Fruit fly (Drosophila melanogaster) whole organism, embryonic: ENCODE data around the gene CG33124.
A peak's percentile ranks its signal among the peaks of the same experiment; 100 is the strongest.

Experiments
- Abd-B ChIP-seq: fragments of 200-800 bp; sonication (Bioruptor generic); optimal IDR thresholded peaks from 2 replicates; lab custom pipeline; 2018; ENCODE audit warnings: missing biosample characterization, mild to moderate bottlenecking, missing genetic modification characterization, moderate library complexity
- Atf-2 ChIP-seq: fragments of 200-800 bp; sonication (Bioruptor generic); optimal IDR thresholded peaks from 2 replicates; lab custom pipeline; 2016; ENCODE audit warnings: missing biosample characterization, missing genetic modification characterization
- BtbVII ChIP-seq: fragments of 200-800 bp; sonication (Bioruptor generic); optimal IDR thresholded peaks from 3 replicates; lab custom pipeline; 2017; ENCODE audit warnings: missing biosample characterization, mild to moderate bottlenecking, missing genetic modification characterization
- CG10321 ChIP-seq: fragments of 200-800 bp; sonication (Bioruptor generic); IDR thresholded peaks from 2 replicates; pipeline ENCODE4 v1.3.6; 2022; ENCODE audit warnings: missing biosample characterization, missing genetic modification characterization
- CG10462 ChIP-seq: fragments of 200-800 bp; sonication (Bioruptor generic); optimal IDR thresholded peaks from 2 replicates; lab custom pipeline; 2016; ENCODE audit warnings: missing biosample characterization, missing genetic modification characterization
- CG10565 ChIP-seq: fragments of 200-800 bp; sonication (Bioruptor generic); optimal IDR thresholded peaks from 3 replicates; lab custom pipeline; 2016; ENCODE audit warnings: missing biosample characterization, mild to moderate bottlenecking, missing genetic modification characterization
- CG11560 ChIP-seq: fragments of 200-800 bp; sonication (Bioruptor generic); IDR thresholded peaks from 3 replicates; pipeline ENCODE4 v1.3.6; 2022; ENCODE audit warnings: missing biosample characterization, missing genetic modification characterization
- CG12391 ChIP-seq: fragments of 200-800 bp; sonication (Bioruptor generic); optimal IDR thresholded peaks from 3 replicates; lab custom pipeline; 2018; ENCODE audit warnings: missing biosample characterization, mild to moderate bottlenecking, missing genetic modification characterization, moderate library complexity
- CG13296 ChIP-seq: fragments of 200-800 bp; sonication (Bioruptor generic); optimal IDR thresholded peaks from 3 replicates; lab custom pipeline; 2018; ENCODE audit warnings: missing biosample characterization, mild to moderate bottlenecking, missing genetic modification characterization
- CG13424 ChIP-seq: fragments of 200-800 bp; sonication (Bioruptor generic); optimal IDR thresholded peaks from 2 replicates; lab custom pipeline; 2019; ENCODE audit warnings: missing biosample characterization, mild to moderate bottlenecking, missing genetic modification characterization, moderate library complexity
- CG13894 ChIP-seq: fragments of 200-800 bp; sonication (Bioruptor generic); optimal IDR thresholded peaks from 3 replicates; lab custom pipeline; 2018; ENCODE audit warnings: missing biosample characterization, mild to moderate bottlenecking, missing genetic modification characterization, moderate library complexity
- CG14860 ChIP-seq: fragments of 200-800 bp; sonication (Bioruptor generic); IDR thresholded peaks from 3 replicates; pipeline ENCODE4 v1.3.6; 2022; ENCODE audit warnings: missing biosample characterization, missing genetic modification characterization; ENCODE audit not compliant: partially characterized antibody
- CG15479 ChIP-seq: fragments of 200-800 bp; sonication (Bioruptor generic); optimal IDR thresholded peaks from 3 replicates; lab custom pipeline; 2019; ENCODE audit warnings: missing biosample characterization, mild to moderate bottlenecking, missing genetic modification characterization, moderate library complexity
- CG15696 ChIP-seq: fragments of 200-800 bp; sonication (Bioruptor generic); optimal IDR thresholded peaks from 2 replicates; lab custom pipeline; 2019; ENCODE audit warnings: missing biosample characterization, mild to moderate bottlenecking, missing genetic modification characterization, moderate library complexity
- CG17829 ChIP-seq: fragments of 200-800 bp; optimal IDR thresholded peaks from 2 replicates; lab custom pipeline; 2019; ENCODE audit warnings: missing biosample characterization, mild to moderate bottlenecking, missing genetic modification characterization, moderate library complexity
- CG17912 ChIP-seq: fragments of 200-800 bp; sonication (Bioruptor generic); optimal IDR thresholded peaks from 2 replicates; lab custom pipeline; 2018; ENCODE audit warnings: missing biosample characterization, mild to moderate bottlenecking, missing genetic modification characterization
- CG18619 ChIP-seq: fragments of 200-800 bp; sonication (Bioruptor generic); optimal IDR thresholded peaks from 3 replicates; lab custom pipeline; 2017; ENCODE audit warnings: missing biosample characterization, mild to moderate bottlenecking, missing genetic modification characterization
- CG31224 ChIP-seq: fragments of 200-800 bp; sonication (Bioruptor generic); IDR thresholded peaks from 2 replicates; pipeline ENCODE4 v1.3.6; 2022; ENCODE audit warnings: missing biosample characterization, missing genetic modification characterization
- CG31388 ChIP-seq: fragments of 200-800 bp; sonication (Bioruptor generic); optimal IDR thresholded peaks from 2 replicates; lab custom pipeline; 2016; ENCODE audit warnings: missing biosample characterization, missing genetic modification characterization
- CG31441 ChIP-seq: fragments of 200-800 bp; sonication (Bioruptor generic); IDR thresholded peaks from 2 replicates; pipeline ENCODE4 v1.3.6; 2022; ENCODE audit warnings: missing biosample characterization, missing genetic modification characterization
- CG32532 ChIP-seq: fragments of 200-800 bp; sonication (Bioruptor generic); IDR thresholded peaks from 2 replicates; pipeline ENCODE4 v1.3.6; 2022; ENCODE audit warnings: missing biosample characterization, missing genetic modification characterization
- CG33557 ChIP-seq: fragments of 200-800 bp; sonication (Bioruptor generic); optimal IDR thresholded peaks from 2 replicates; lab custom pipeline; 2019; ENCODE audit warnings: missing biosample characterization, mild to moderate bottlenecking, missing genetic modification characterization, moderate library complexity
- CG34376 ChIP-seq: fragments of 200-800 bp; sonication (Bioruptor generic); optimal IDR thresholded peaks from 2 replicates; lab custom pipeline; 2018; ENCODE audit warnings: missing biosample characterization, mild to moderate bottlenecking, missing genetic modification characterization
- CG4707 ChIP-seq: fragments of 200-800 bp; sonication (Bioruptor generic); optimal IDR thresholded peaks from 2 replicates; lab custom pipeline; 2018; ENCODE audit warnings: missing biosample characterization, mild to moderate bottlenecking, missing genetic modification characterization, moderate library complexity
- CG6689 ChIP-seq: fragments of 200-800 bp; sonication (Bioruptor generic); IDR thresholded peaks from 2 replicates; pipeline ENCODE4 v1.3.6; 2022; ENCODE audit warnings: missing biosample characterization, missing genetic modification characterization
- CG6813 ChIP-seq: fragments of 200-800 bp; sonication (Bioruptor generic); optimal IDR thresholded peaks from 2 replicates; lab custom pipeline; 2017; ENCODE audit warnings: missing biosample characterization, missing genetic modification characterization, mild to moderate bottlenecking, moderate library complexity, missing genetic modification reagents
- CG9876 ChIP-seq: fragments of 200-800 bp; sonication (Bioruptor generic); optimal IDR thresholded peaks from 2 replicates; lab custom pipeline; 2016; ENCODE audit warnings: missing biosample characterization, missing genetic modification characterization
- D ChIP-seq, 2 experiments: fragments of 200-800 bp in 1 of 2; fragments of >200 bp in 1 of 2; sonication (Bioruptor generic) in 1 of 2; optimal IDR thresholded peaks; 2 replicates in 1 of 2; 3 replicates in 1 of 2; lab custom pipeline; 2017; ENCODE audit warnings: mild to moderate bottlenecking in 1 of 2, missing biosample characterization in 1 of 2, missing genetic modification characterization in 1 of 2, missing genetic modification reagents in 1 of 2
- Dad ChIP-seq: fragments of 200-800 bp; sonication (Bioruptor generic); optimal IDR thresholded peaks from 3 replicates; lab custom pipeline; 2016; ENCODE audit warnings: missing biosample characterization, missing genetic modification characterization
- Eip74EF ChIP-seq, 2 experiments: fragments of 200-800 bp in 1 of 2; fragments of >200 bp in 1 of 2; sonication (Bioruptor generic) in 1 of 2; optimal IDR thresholded peaks; 2 replicates each; lab custom pipeline; 2017 to 2019; ENCODE audit warnings: missing biosample characterization in 2 of 2, missing genetic modification characterization in 2 of 2, mild to moderate bottlenecking in 1 of 2, moderate library complexity in 1 of 2
- Hr39 ChIP-seq: fragments of >200 bp; optimal IDR thresholded peaks from 2 replicates; lab custom pipeline; 2017
- Max ChIP-seq: fragments of 200-800 bp; sonication (Bioruptor generic); optimal IDR thresholded peaks from 2 replicates; lab custom pipeline; 2016; ENCODE audit warnings: missing biosample characterization, mild to moderate bottlenecking, missing genetic modification characterization
- Nf-YC ChIP-seq: fragments of 200-800 bp; optimal IDR thresholded peaks from 3 replicates; lab custom pipeline; 2019; ENCODE audit warnings: missing biosample characterization, mild to moderate bottlenecking, missing genetic modification characterization, moderate library complexity
- Six4 ChIP-seq: fragments of 200-800 bp; sonication (Bioruptor generic); optimal IDR thresholded peaks from 2 replicates; lab custom pipeline; 2016; ENCODE audit warnings: missing biosample characterization, missing genetic modification characterization
- Xrp1 ChIP-seq: fragments of 200-800 bp; sonication (Bioruptor generic); IDR thresholded peaks from 2 replicates; pipeline ENCODE4 v1.3.6; 2022; ENCODE audit warnings: missing biosample characterization, missing genetic modification characterization
- az2 ChIP-seq: fragments of 200-800 bp; sonication (Bioruptor generic); optimal IDR thresholded peaks from 3 replicates; lab custom pipeline; 2016; ENCODE audit warnings: missing biosample characterization, missing genetic modification characterization
- bcd ChIP-seq: fragments of 200-800 bp; sonication (Bioruptor generic); optimal IDR thresholded peaks from 2 replicates; lab custom pipeline; 2017; ENCODE audit warnings: missing biosample characterization, mild to moderate bottlenecking, missing genetic modification characterization
- cg ChIP-seq: fragments of 200-800 bp; sonication (Bioruptor generic); optimal IDR thresholded peaks from 3 replicates; lab custom pipeline; 2019; ENCODE audit warnings: missing biosample characterization, mild to moderate bottlenecking, missing genetic modification characterization, moderate library complexity
- ewg ChIP-seq: fragments of 200-800 bp; sonication (Bioruptor generic); optimal IDR thresholded peaks from 3 replicates; lab custom pipeline; 2017; ENCODE audit warnings: mild to moderate bottlenecking, missing biosample characterization, missing genetic modification reagents, missing genetic modification characterization
- exex ChIP-seq: fragments of 200-800 bp; sonication (Bioruptor generic); optimal IDR thresholded peaks from 4 replicates; lab custom pipeline; 2018; ENCODE audit warnings: missing biosample characterization, mild to moderate bottlenecking, missing genetic modification characterization, moderate library complexity
- eyg ChIP-seq: fragments of 200-800 bp; sonication (Bioruptor generic); optimal IDR thresholded peaks from 3 replicates; lab custom pipeline; 2016; ENCODE audit warnings: missing biosample characterization, missing genetic modification characterization
- fd102C ChIP-seq: fragments of 200-800 bp; sonication (Bioruptor generic); optimal IDR thresholded peaks from 2 replicates; lab custom pipeline; 2018; ENCODE audit warnings: missing biosample characterization, mild to moderate bottlenecking, missing genetic modification characterization, moderate library complexity
- knrl ChIP-seq: fragments of 200-800 bp; sonication (Bioruptor generic); IDR thresholded peaks from 3 replicates; pipeline ENCODE4 v1.3.6; 2022; ENCODE audit warnings: missing biosample characterization, missing genetic modification characterization; ENCODE audit not compliant: partially characterized antibody
- lilli ChIP-seq: fragments of 200-800 bp; sonication (Bioruptor generic); optimal IDR thresholded peaks from 3 replicates; lab custom pipeline; 2016; ENCODE audit warnings: missing biosample characterization, missing genetic modification characterization
- luna ChIP-seq: fragments of 200-800 bp; sonication (Bioruptor generic); optimal IDR thresholded peaks from 2 replicates; lab custom pipeline; 2016; ENCODE audit warnings: missing biosample characterization, missing genetic modification characterization
- pho ChIP-seq: fragments of 200-800 bp; sonication (Bioruptor generic); optimal IDR thresholded peaks from 2 replicates; lab custom pipeline; 2016; ENCODE audit warnings: missing biosample characterization, missing genetic modification characterization
- sna ChIP-seq: fragments of 200-800 bp; sonication (Bioruptor generic); IDR thresholded peaks from 2 replicates; pipeline ENCODE4 v1.3.6; 2022; ENCODE audit warnings: missing biosample characterization, missing genetic modification characterization; ENCODE audit not compliant: partially characterized antibody
- sqz ChIP-seq: fragments of 200-800 bp; sonication (Bioruptor generic); optimal IDR thresholded peaks from 3 replicates; lab custom pipeline; 2018; ENCODE audit warnings: missing biosample characterization, mild to moderate bottlenecking, missing genetic modification characterization
- wdn ChIP-seq: fragments of 200-800 bp; sonication (Bioruptor generic); IDR thresholded peaks from 2 replicates; pipeline ENCODE4 v1.3.6; 2022; ENCODE audit warnings: missing biosample characterization, missing genetic modification characterization
- zfh2 ChIP-seq: fragments of 200-800 bp; sonication (Bioruptor generic); optimal IDR thresholded peaks from 2 replicates; lab custom pipeline; 2016; ENCODE audit warnings: missing biosample characterization, missing genetic modification characterization

CG33124 gene

dm6 chr2L:2180120-2180539 lies 28.8 kb downstream of the CG33124 start (continued):
- TF ChIP-seq lilli (peak; percentile 77), Xrp1 (GFP tag; lab: Robert Waterston, UW) (peak; percentile 94), Eip74EF (GFP tag; optimal IDR thresholded peaks at IDR 0.05; lab: Kevin White, UChicago) (peak in 1 of 2 experiments; percentile 92), az2 (peak; percentile 90), CG13894 (tag; lab: Kevin White, UChicago) (peak; percentile 24), CG33557 (peak; percentile 76), CG13296 (GFP tag; lab: Kevin White, UChicago) (peak; percentile 72), CG10462 (peak; percentile 54), wdn (GFP tag; lab: Robert Waterston, UW) (peak; percentile 81), CG14860 (GFP tag; lab: Robert Waterston, UW) (no peak), CG31224 (GFP tag; lab: Robert Waterston, UW) (peak; percentile 79), BtbVII (GFP tag; lab: Kevin White, UChicago) (peak; percentile 82), CG18619 (GFP tag; lab: Kevin White, UChicago) (peak; percentile 74), CG13424 (tag; lab: Kevin White, UChicago) (peak; percentile 92), CG15479 (GFP tag; lab: Kevin White, UChicago) (no peak), CG6813 (GFP tag; lab: Kevin White, UChicago) (peak; percentile 87), sna (no peak), bcd (GFP tag; lab: Kevin White, UChicago) (peak; percentile 90), CG17829 (tag; lab: Kevin White, UChicago) (peak; percentile 96), CG9876 (peak; percentile 34), cg (GFP tag; lab: Kevin White, UChicago) (no peak), luna (GFP tag; lab: Kevin White, UChicago) (no peak), CG17912 (GFP tag; lab: Kevin White, UChicago) (no peak), CG6689 (GFP tag; lab: Robert Waterston, UW) (peak; percentile 94), CG15696 (tag; lab: Kevin White, UChicago) (peak; percentile 85), CG31441 (GFP tag; lab: Robert Waterston, UW) (peak; percentile 91), CG10321 (peak; percentile 42; the same call in 1 of the 2 replicates), fd102C (GFP tag; lab: Kevin White, UChicago) (peak; percentile 80), Six4 (GFP tag; lab: Kevin White, UChicago) (peak; percentile 92), CG31388 (GFP tag; lab: Kevin White, UChicago) (peak; percentile 70), CG11560 (tag; lab: Robert Waterston, UW) (peak; percentile 59; the same call in 2 of the 3 replicates), sqz (GFP tag; lab: Kevin White, UChicago) (peak; percentile 84), Hr39 (lab: Kevin White, UChicago) (no peak), zfh2 (GFP tag; lab: Kevin White, UChicago) (peak; percentile 9), Max (GFP tag; lab: Kevin White, UChicago) (peak; percentile 82), CG10565 (GFP tag; lab: Kevin White, UChicago) (peak; percentile 42), CG4707 (GFP tag; lab: Kevin White, UChicago) (peak; percentile 82), exex (peak; percentile 52), Nf-YC (tag; lab: Kevin White, UChicago) (peak; percentile 64), CG32532 (peak; percentile 89), Dad (peak; percentile 85), CG34376 (GFP tag; lab: Kevin White, UChicago) (no peak), eyg (GFP tag; lab: Kevin White, UChicago) (peak; percentile 67), D (optimal IDR thresholded peaks at IDR 0.05; lab: Kevin White, UChicago) (no peak), D (GFP tag; optimal IDR thresholded peaks at IDR 0.05; lab: Kevin White, UChicago) (peak; percentile 92), ewg (GFP tag; lab: Kevin White, UChicago) (peak; percentile 85), knrl (GFP tag; lab: Robert Waterston, UW) (no peak), CG12391 (tag; lab: Kevin White, UChicago) (peak; percentile 94), pho (peak; percentile 57), Abd-B (GFP tag; lab: Kevin White, UChicago) (peak; percentile 85), Atf-2 (GFP tag; lab: Kevin White, UChicago) (peak; percentile 61)
